Fruit fly (Drosophila melanogaster): ENCODE results near the gene kmg.

- TF ChIP-seq tj (GFP tag; optimal IDR thresholded peaks at IDR 0.05) (peak; percentile 91), CG7101 (tag; optimal IDR thresholded peaks at IDR 0.05) (peak; percentile 23), Mnt (GFP tag; optimal IDR thresholded peaks at IDR 0.05) (peak; percentile 79), Clk (GFP tag; optimal IDR thresholded peaks at IDR 0.05) (no peak), Hr96 (GFP tag; optimal IDR thresholded peaks at IDR 0.05) (no peak), CG14711 (tag; optimal IDR thresholded peaks at IDR 0.05) (no peak), bab1 (GFP tag; optimal IDR thresholded peaks at IDR 0.05) (no peak), pad (GFP tag; optimal IDR thresholded peaks at IDR 0.05) (no peak), CG7045 (GFP tag; optimal IDR thresholded peaks at IDR 0.05) (peak; percentile 45), cnc (optimal IDR thresholded peaks at IDR 0.05) (no peak), CG33017 (tag; optimal IDR thresholded peaks at IDR 0.05) (no peak), kay (GFP tag; ENCODE audit: borderline replicate concordance) (peak; percentile 98)
These were observed 46.6 kb downstream of the kmg start for dm6 chr2L:13206857-13207463.
